Worm (Caenorhabditis elegans): ENCODE measurements around the gene ceh-60.
A peak's percentile ranks its signal among the peaks of the same experiment; 100 is the strongest.

Gene ceh-60

DNA sequence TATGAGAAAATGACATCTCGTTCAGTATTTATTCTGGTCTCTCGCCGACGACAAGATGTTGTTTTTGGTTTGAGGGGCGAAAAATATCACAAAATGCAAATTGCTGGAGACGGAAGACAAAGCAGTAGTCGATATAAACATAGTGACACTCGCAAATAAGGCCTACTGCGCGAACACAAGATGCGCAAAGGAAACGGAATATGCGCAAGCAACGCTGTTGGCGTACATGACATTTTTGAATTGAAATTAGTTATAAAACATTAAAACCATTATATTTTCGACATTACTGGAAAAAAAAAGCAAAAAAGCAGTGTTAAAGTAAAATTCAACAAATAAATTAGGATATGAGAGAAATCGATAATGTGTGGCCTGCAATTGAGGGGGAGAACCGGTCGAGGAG lies 24.9 kb downstream of the ceh-60 start, which contains the start of gene cdf-1:
TSS of gene cdf-1 (minus strand) at position 136 of the 400 bp plus-strand sequence.
- TF ChIP-seq zip-2 (tag; optimal IDR thresholded peaks at IDR 0.05) (no peak), hmg-1.1 (GFP tag; IDR thresholded peaks at IDR 0.05) (0 out of 2 replicates have a peak, but pooled peaks have one; percentile 28), ceh-62 (tag; optimal IDR thresholded peaks at IDR 0.05) (no peak), rbr-2 (tag; optimal IDR thresholded peaks at IDR 0.05) (peak; percentile 18), cey-2 (tag; optimal IDR thresholded peaks at IDR 0.05; ENCODE audit: borderline replicate concordance, insufficient read depth) (no peak), dpl-1 (GFP tag; optimal IDR thresholded peaks at IDR 0.05) (peak; percentile 13), ceh-32 (tag; optimal IDR thresholded peaks at IDR 0.05; ENCODE audit: poor library complexity) (no peak), zfp-3 (GFP tag; conservative IDR thresholded peaks at IDR 0.05) (no peak), lin-1 (GFP tag; IDR thresholded peaks at IDR 0.05) (no peak), mep-1 (tag; optimal IDR thresholded peaks at IDR 0.05) (peak; percentile 5), snpc-1.2 (GFP tag; IDR thresholded peaks at IDR 0.05) (no peak), ces-1 (GFP tag; optimal IDR thresholded peaks at IDR 0.05) (no peak), egl-27 (tag; optimal IDR thresholded peaks at IDR 0.05) (no peak), lin-15B (tag; optimal IDR thresholded peaks at IDR 0.05) (no peak), set-16 (GFP tag; IDR thresholded peaks at IDR 0.05) (no peak), dmd-8 (GFP tag; IDR thresholded peaks at IDR 0.05) (no peak), F44E2.7 (GFP tag; IDR thresholded peaks at IDR 0.05) (no peak), lsy-2 (tag; optimal IDR thresholded peaks at IDR 0.05) (peak in 1 of 2 experiments; percentile 32), aha-1 (tag) (peak; percentile 40), Y48G9A.11 (GFP tag; IDR thresholded peaks at IDR 0.05) (no peak), F10B5.3 (tag; optimal IDR thresholded peaks at IDR 0.05) (no peak), lim-7 (GFP tag; IDR thresholded peaks at IDR 0.05) (no peak), tra-1 (GFP tag; IDR thresholded peaks at IDR 0.05) (no peak), ceh-28 (tag; optimal IDR thresholded peaks at IDR 0.05) (peak; percentile 9), hlh-11 (tag; optimal IDR thresholded peaks at IDR 0.05) (no peak), mxl-3 (GFP tag; optimal IDR thresholded peaks at IDR 0.05) (no peak), ZK546.5 (tag; optimal IDR thresholded peaks at IDR 0.05) (no peak), mes-2 (tag; optimal IDR thresholded peaks at IDR 0.05; ENCODE audit: poor library complexity, severe bottlenecking) (peak; percentile 48), aly-2 (tag; optimal IDR thresholded peaks at IDR 0.05) (no peak), lin-29 (GFP tag; IDR thresholded peaks at IDR 0.05) (no peak), Y105C5A.15 (GFP tag; IDR thresholded peaks at IDR 0.05) (no peak), zfp-2 (tag; optimal IDR thresholded peaks at IDR 0.05) (no peak)

- TF ChIP-seq ces-1 (GFP tag; optimal IDR thresholded peaks at IDR 0.05) (no peak), lir-3 (tag; optimal IDR thresholded peaks at IDR 0.05) (no peak), tag-97 (GFP tag; IDR thresholded peaks at IDR 0.05) (no peak), Y48G9A.11 (GFP tag; IDR thresholded peaks at IDR 0.05) (no peak), daf-12 (tag; optimal IDR thresholded peaks at IDR 0.05) (no peak), snpc-4 (tag; optimal IDR thresholded peaks at IDR 0.05) (no peak), ceh-82 (tag; optimal IDR thresholded peaks at IDR 0.05) (no peak), daf-16 (GFP tag; optimal IDR thresholded peaks at IDR 0.05) (no peak), daf-16 (tag; optimal IDR thresholded peaks at IDR 0.05) (peak; percentile 48), egl-27 (tag; optimal IDR thresholded peaks at IDR 0.05) (no peak), ztf-7 (tag; optimal IDR thresholded peaks at IDR 0.05) (peak; percentile 15), mes-2 (tag; optimal IDR thresholded peaks at IDR 0.05; ENCODE audit: poor library complexity, severe bottlenecking) (no peak), zfp-3 (GFP tag; conservative IDR thresholded peaks at IDR 0.05) (no peak), dve-1 (tag; optimal IDR thresholded peaks at IDR 0.05; ENCODE audit: insufficient read depth) (peak; percentile 57), D1046.2 (GFP tag; IDR thresholded peaks at IDR 0.05) (no peak), pqm-1 (tag; optimal IDR thresholded peaks at IDR 0.05) (peak; percentile 59), mdl-1 (tag; optimal IDR thresholded peaks at IDR 0.05) (no peak), lin-38 (GFP tag; IDR thresholded peaks at IDR 0.05) (no peak)
Measured at ce11 chrX:6503148-6503547, 26.8 kb downstream of the ceh-60 start.
